Fruit fly (Drosophila melanogaster) whole organism, embryonic: Measurements from ENCODE around the gene CG6231.
A peak's percentile ranks its signal among the peaks of the same experiment; 100 is the strongest.

Experiments
- Abd-B ChIP-seq: fragments of 200-800 bp; sonication (Bioruptor generic); optimal IDR thresholded peaks from 2 replicates; lab custom pipeline; 2018; ENCODE audit warnings: missing biosample characterization, mild to moderate bottlenecking, missing genetic modification characterization, moderate library complexity
- Adf1 ChIP-seq: fragments of 200-800 bp; sonication (Bioruptor generic); IDR thresholded peaks from 2 replicates; pipeline ENCODE4 v1.3.6; 2022; ENCODE audit warnings: missing biosample characterization, missing genetic modification characterization
- CG12299 ChIP-seq: fragments of 200-800 bp; sonication (Bioruptor generic); optimal IDR thresholded peaks from 2 replicates; lab custom pipeline; 2018; ENCODE audit warnings: missing biosample characterization, mild to moderate bottlenecking, missing genetic modification characterization
- CG12942 ChIP-seq: fragments of 200-800 bp; sonication (Bioruptor generic); optimal IDR thresholded peaks from 3 replicates; lab custom pipeline; 2016; ENCODE audit warnings: missing biosample characterization, missing genetic modification characterization
- CG15479 ChIP-seq: fragments of 200-800 bp; sonication (Bioruptor generic); optimal IDR thresholded peaks from 3 replicates; lab custom pipeline; 2019; ENCODE audit warnings: missing biosample characterization, mild to moderate bottlenecking, missing genetic modification characterization, moderate library complexity
- CG15696 ChIP-seq: fragments of 200-800 bp; sonication (Bioruptor generic); optimal IDR thresholded peaks from 2 replicates; lab custom pipeline; 2019; ENCODE audit warnings: missing biosample characterization, mild to moderate bottlenecking, missing genetic modification characterization, moderate library complexity
- CG17385 ChIP-seq: fragments of 200-800 bp; sonication (Bioruptor generic); optimal IDR thresholded peaks from 3 replicates; lab custom pipeline; 2018; ENCODE audit warnings: missing biosample characterization, mild to moderate bottlenecking, missing genetic modification characterization
- CG17912 ChIP-seq: fragments of 200-800 bp; sonication (Bioruptor generic); optimal IDR thresholded peaks from 2 replicates; lab custom pipeline; 2018; ENCODE audit warnings: missing biosample characterization, mild to moderate bottlenecking, missing genetic modification characterization
- CG18262 ChIP-seq: fragments of 200-800 bp; optimal IDR thresholded peaks from 3 replicates; lab custom pipeline; 2019; ENCODE audit warnings: missing biosample characterization, mild to moderate bottlenecking, missing genetic modification characterization, moderate library complexity
- CG2116 ChIP-seq: fragments of 200-800 bp; sonication (Bioruptor generic); optimal IDR thresholded peaks from 3 replicates; lab custom pipeline; 2018; ENCODE audit warnings: missing biosample characterization, mild to moderate bottlenecking, missing genetic modification characterization
- CG2678 ChIP-seq: fragments of 200-800 bp; sonication (Bioruptor generic); optimal IDR thresholded peaks from 3 replicates; lab custom pipeline; 2019; ENCODE audit warnings: missing biosample characterization, mild to moderate bottlenecking, missing genetic modification characterization, moderate library complexity
- CG32772 ChIP-seq: fragments of 200-800 bp; sonication (Bioruptor generic); IDR thresholded peaks from 2 replicates; pipeline ENCODE4 v1.3.6; 2022; ENCODE audit warnings: missing biosample characterization, missing genetic modification characterization
- CG33557 ChIP-seq: fragments of 200-800 bp; sonication (Bioruptor generic); optimal IDR thresholded peaks from 2 replicates; lab custom pipeline; 2019; ENCODE audit warnings: missing biosample characterization, mild to moderate bottlenecking, missing genetic modification characterization, moderate library complexity
- CG34224 ChIP-seq: fragments of 200-800 bp; sonication (Bioruptor generic); IDR thresholded peaks from 3 replicates; pipeline ENCODE4 v1.3.6; 2022; ENCODE audit warnings: missing biosample characterization, missing genetic modification characterization; ENCODE audit not compliant: partially characterized antibody
- CG4282 ChIP-seq: fragments of 200-800 bp; sonication (Bioruptor generic); optimal IDR thresholded peaks from 2 replicates; lab custom pipeline; 2016; ENCODE audit warnings: missing biosample characterization, missing genetic modification characterization
- CG5180 ChIP-seq: fragments of 200-800 bp; sonication (Bioruptor generic); optimal IDR thresholded peaks from 3 replicates; lab custom pipeline; 2017; ENCODE audit warnings: missing biosample characterization, missing genetic modification characterization, mild to moderate bottlenecking, moderate library complexity, missing genetic modification reagents
- CG5245 ChIP-seq: fragments of 200-800 bp; sonication (Bioruptor generic); optimal IDR thresholded peaks from 3 replicates; lab custom pipeline; 2016; ENCODE audit warnings: missing biosample characterization, missing genetic modification characterization
- CG6175 ChIP-seq: fragments of 200-800 bp; sonication (Bioruptor generic); IDR thresholded peaks from 3 replicates; pipeline ENCODE4 v1.3.6; 2022; ENCODE audit warnings: missing biosample characterization, missing genetic modification characterization
- CG6689 ChIP-seq: fragments of 200-800 bp; sonication (Bioruptor generic); IDR thresholded peaks from 2 replicates; pipeline ENCODE4 v1.3.6; 2022; ENCODE audit warnings: missing biosample characterization, missing genetic modification characterization
- CG6765 ChIP-seq: fragments of 200-800 bp; sonication (Bioruptor generic); optimal IDR thresholded peaks from 3 replicates; lab custom pipeline; 2017; ENCODE audit warnings: missing biosample characterization, mild to moderate bottlenecking, missing genetic modification characterization
- CG7556 ChIP-seq: fragments of 200-800 bp; sonication (Bioruptor generic); optimal IDR thresholded peaks from 2 replicates; lab custom pipeline; 2017; ENCODE audit warnings: missing biosample characterization, mild to moderate bottlenecking, missing genetic modification characterization
- CG7987 ChIP-seq: fragments of 200-800 bp; sonication (Bioruptor generic); optimal IDR thresholded peaks from 2 replicates; lab custom pipeline; 2018; ENCODE audit warnings: missing biosample characterization, mild to moderate bottlenecking, missing genetic modification characterization, moderate library complexity
- CG8944 ChIP-seq: fragments of 200-800 bp; sonication (Bioruptor generic); optimal IDR thresholded peaks from 3 replicates; lab custom pipeline; 2016; ENCODE audit warnings: missing biosample characterization, missing genetic modification characterization
- Ets97D ChIP-seq: fragments of 200-800 bp; sonication (Bioruptor generic); optimal IDR thresholded peaks from 3 replicates; lab custom pipeline; 2016; ENCODE audit warnings: missing biosample characterization, missing genetic modification characterization
- Fer1 ChIP-seq: fragments of 200-800 bp; sonication (Bioruptor generic); optimal IDR thresholded peaks from 2 replicates; lab custom pipeline; 2017; ENCODE audit warnings: missing biosample characterization, mild to moderate bottlenecking, missing genetic modification characterization
- GATAe ChIP-seq: fragments of 200-800 bp; sonication (Bioruptor generic); conservative IDR thresholded peaks from 2 replicates; pipeline ENCODE4 v1.3.6; 2022; ENCODE audit warnings: missing biosample characterization, missing genetic modification characterization
- Hey ChIP-seq: fragments of 200-800 bp; sonication (Bioruptor generic); optimal IDR thresholded peaks from 3 replicates; lab custom pipeline; 2018; ENCODE audit warnings: missing biosample characterization, mild to moderate bottlenecking, missing genetic modification characterization
- Hmr ChIP-seq: fragments of 200-800 bp; sonication (Bioruptor generic); optimal IDR thresholded peaks from 3 replicates; lab custom pipeline; 2017; ENCODE audit warnings: mild to moderate bottlenecking, missing biosample characterization, missing genetic modification reagents, missing genetic modification characterization
- Kr ChIP-seq: fragments of 200-800 bp; sonication (Bioruptor generic); optimal IDR thresholded peaks from 2 replicates; lab custom pipeline; 2017; ENCODE audit warnings: missing biosample characterization, mild to moderate bottlenecking, missing genetic modification characterization
- Scr ChIP-seq: fragments of 200-800 bp; sonication (Bioruptor generic); IDR thresholded peaks from 2 replicates; pipeline ENCODE4 v1.3.6; 2022; ENCODE audit warnings: missing biosample characterization, missing genetic modification characterization; ENCODE audit not compliant: partially characterized antibody
- Sox100B ChIP-seq: fragments of 200-800 bp; sonication (Bioruptor generic); optimal IDR thresholded peaks from 3 replicates; lab custom pipeline; 2018; ENCODE audit warnings: missing biosample characterization, mild to moderate bottlenecking, missing genetic modification characterization
- Usf ChIP-seq: fragments of 200-800 bp; sonication (Bioruptor generic); optimal IDR thresholded peaks from 2 replicates; lab custom pipeline; 2017; ENCODE audit warnings: missing genotype, missing biosample characterization, missing genetic modification characterization
- ap ChIP-seq: fragments of 200-800 bp; sonication (Bioruptor generic); IDR thresholded peaks from 2 replicates; pipeline ENCODE4 v1.3.6; 2022; ENCODE audit warnings: missing biosample characterization, missing genetic modification characterization
- esg ChIP-seq: fragments of 200-800 bp; sonication (Bioruptor generic); conservative IDR thresholded peaks from 2 replicates; pipeline ENCODE4 v1.3.6; 2022; ENCODE audit warnings: missing biosample characterization, missing genetic modification characterization
- fd96Cb ChIP-seq: fragments of 200-800 bp; sonication (Bioruptor generic); optimal IDR thresholded peaks from 2 replicates; lab custom pipeline; 2018; ENCODE audit warnings: missing biosample characterization, mild to moderate bottlenecking, missing genetic modification characterization, moderate library complexity
- gsb-n ChIP-seq: fragments of 200-800 bp; sonication (Bioruptor generic); optimal IDR thresholded peaks from 3 replicates; lab custom pipeline; 2018; ENCODE audit warnings: missing biosample characterization, mild to moderate bottlenecking, missing genetic modification characterization
- knrl ChIP-seq: fragments of 200-800 bp; sonication (Bioruptor generic); IDR thresholded peaks from 3 replicates; pipeline ENCODE4 v1.3.6; 2022; ENCODE audit warnings: missing biosample characterization, missing genetic modification characterization; ENCODE audit not compliant: partially characterized antibody
- mld ChIP-seq: fragments of 200-800 bp; sonication (Bioruptor generic); IDR thresholded peaks from 3 replicates; pipeline ENCODE4 v1.3.6; 2022; ENCODE audit warnings: missing biosample characterization, missing genetic modification characterization; ENCODE audit not compliant: partially characterized antibody
- peb ChIP-seq: fragments of 200-800 bp; sonication (Bioruptor generic); IDR thresholded peaks from 2 replicates; pipeline ENCODE4 v1.3.6; 2022; ENCODE audit warnings: missing biosample characterization, missing genetic modification characterization
- schlank ChIP-seq: fragments of 200-800 bp; sonication (Bioruptor generic); optimal IDR thresholded peaks from 2 replicates; lab custom pipeline; 2018; ENCODE audit warnings: missing biosample characterization, mild to moderate bottlenecking, missing genetic modification characterization
- sens-2 ChIP-seq: fragments of 200-800 bp; sonication (Bioruptor generic); IDR thresholded peaks from 2 replicates; pipeline ENCODE4 v1.3.6; 2022; ENCODE audit warnings: missing biosample characterization, missing genetic modification characterization
- stwl ChIP-seq: fragments of 200-800 bp; sonication (Bioruptor generic); optimal IDR thresholded peaks from 3 replicates; lab custom pipeline; 2018; ENCODE audit warnings: missing biosample characterization, mild to moderate bottlenecking, missing genetic modification characterization, moderate library complexity
- tna ChIP-seq: fragments of 200-800 bp; sonication (Bioruptor generic); IDR thresholded peaks from 2 replicates; pipeline ENCODE4 v1.3.6; 2022; ENCODE audit warnings: missing biosample characterization, missing genetic modification characterization; ENCODE audit not compliant: partially characterized antibody
- tx ChIP-seq: fragments of 200-800 bp; sonication (Bioruptor generic); optimal IDR thresholded peaks from 2 replicates; lab custom pipeline; 2016; ENCODE audit warnings: missing biosample characterization, missing genetic modification characterization
- usp ChIP-seq: fragments of >200 bp; optimal IDR thresholded peaks from 2 replicates; lab custom pipeline; 2017; ENCODE audit warnings: missing biosample characterization, missing genetic modification characterization
- yki ChIP-seq: fragments of >200 bp; optimal IDR thresholded peaks from 3 replicates; lab custom pipeline; 2018
- zen2 ChIP-seq: fragments of 200-800 bp; sonication (Bioruptor generic); IDR thresholded peaks from 3 replicates; pipeline ENCODE4 v1.3.6; 2022; ENCODE audit warnings: missing biosample characterization, missing genetic modification characterization; ENCODE audit not compliant: partially characterized antibody
- zfh1 ChIP-seq: fragments of 200-800 bp; sonication (Bioruptor generic); IDR thresholded peaks from 3 replicates; pipeline ENCODE4 v1.3.6; 2022; ENCODE audit warnings: missing biosample characterization, missing genetic modification characterization

CG6231 gene

DNA sequence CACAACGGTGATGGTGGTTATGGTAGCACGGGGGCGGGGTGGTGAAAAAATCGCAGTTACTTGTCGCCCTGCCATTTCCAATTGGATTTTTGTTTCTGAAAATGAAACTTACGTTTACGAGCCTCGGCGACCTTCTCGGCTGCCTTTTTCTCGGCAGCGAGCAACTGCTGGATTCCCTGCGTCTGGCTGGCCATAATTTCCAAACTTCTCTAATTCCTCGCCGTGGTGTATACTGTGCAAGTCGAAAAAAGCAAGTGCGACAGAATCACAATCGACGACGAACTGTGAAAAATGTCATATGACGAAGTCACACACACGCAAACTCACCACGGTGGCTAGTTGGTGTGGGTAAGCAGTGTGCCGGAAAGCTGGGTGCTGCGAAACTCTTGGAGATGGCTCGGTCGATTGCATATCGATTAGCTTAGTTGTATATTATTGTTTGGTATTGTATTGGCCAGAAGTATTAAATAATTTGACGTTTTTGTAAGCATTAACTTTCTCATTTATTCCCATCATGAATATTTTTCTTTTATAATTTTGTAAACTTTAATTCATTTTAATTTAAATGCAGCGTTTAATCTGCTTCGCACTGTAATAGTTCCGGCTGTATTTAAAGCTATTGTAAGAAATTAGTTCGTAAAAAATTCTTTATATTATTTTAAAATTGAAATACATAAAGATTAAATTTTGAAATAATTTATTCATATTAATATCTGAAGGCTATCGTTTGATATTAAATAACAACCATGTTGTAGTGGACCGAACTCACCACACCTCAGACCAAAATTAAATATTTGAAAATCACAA, 11.8 kb upstream of the CG6231 start, which contains the start of gene Vha13 (continued):
- TF ChIP-seq Sox100B (GFP tag; lab: Kevin White, UChicago) (no peak), gsb-n (tag; lab: Kevin White, UChicago) (no peak), CG12299 (tag; lab: Kevin White, UChicago) (peak; percentile 29), CG15479 (GFP tag; lab: Kevin White, UChicago) (no peak), CG15696 (peak; percentile 19), CG5180 (GFP tag; lab: Kevin White, UChicago) (no peak), peb (GFP tag; lab: Robert Waterston, UW) (peak; percentile 36; the same call in 1 of the 2 replicates), CG2116 (GFP tag; lab: Kevin White, UChicago) (peak; percentile 71), CG17385 (GFP tag; lab: Kevin White, UChicago) (peak; percentile 37), CG7556 (peak; percentile 34), CG6689 (GFP tag; lab: Robert Waterston, UW) (no peak), Abd-B (GFP tag; lab: Kevin White, UChicago) (no peak), zen2 (GFP tag; lab: Robert Waterston, UW) (0 out of 3 replicates have a peak, but pooled peaks have one; percentile 3), CG6765 (GFP tag; lab: Kevin White, UChicago) (peak; percentile 52), Fer1 (GFP tag; lab: Kevin White, UChicago) (peak; percentile 80), CG18262 (tag; lab: Kevin White, UChicago) (peak; percentile 22), tx (GFP tag; lab: Kevin White, UChicago) (no peak), CG32772 (peak; percentile 41; the same call in 1 of the 2 replicates), CG7987 (GFP tag; lab: Kevin White, UChicago) (peak; percentile 57), Adf1 (GFP tag; lab: Robert Waterston, UW) (no peak; the same call in 1 of the 2 replicates), CG8944 (GFP tag; lab: Kevin White, UChicago) (peak; percentile 53), mld (GFP tag; lab: Robert Waterston, UW) (peak; percentile 48; the same call in 1 of the 3 replicates), fd96Cb (tag; lab: Kevin White, UChicago) (no peak), CG33557 (GFP tag; lab: Kevin White, UChicago) (no peak), knrl (GFP tag; lab: Robert Waterston, UW) (peak; percentile 52), schlank (tag; lab: Kevin White, UChicago) (peak; percentile 12), zfh1 (GFP tag; lab: Robert Waterston, UW) (no peak; the same call in 2 of the 3 replicates), usp (no peak), CG6175 (GFP tag; lab: Robert Waterston, UW) (no peak), CG34224 (GFP tag; lab: Robert Waterston, UW) (peak; percentile 36; the same call in 1 of the 3 replicates), Hey (no peak), Usf (peak; percentile 33), Kr (no peak), CG5245 (GFP tag; lab: Kevin White, UChicago) (peak; percentile 14), stwl (tag; lab: Kevin White, UChicago) (peak; percentile 66), Ets97D (GFP tag; lab: Kevin White, UChicago) (peak; percentile 22), esg (GFP tag; lab: Robert Waterston, UW) (peak; percentile 34; the same call in 1 of the 2 replicates), yki (lab: Kevin White, UChicago) (no peak), CG17912 (no peak), ap (GFP tag; lab: Robert Waterston, UW) (no peak), tna (peak; percentile 18; the same call in 1 of the 2 replicates), sens-2 (GFP tag; lab: Robert Waterston, UW) (0 out of 2 replicates have a peak, but pooled peaks have one; percentile 7), Scr (GFP tag; lab: Robert Waterston, UW) (no peak), Hmr (GFP tag; lab: Kevin White, UChicago) (peak; percentile 47), CG2678 (tag; lab: Kevin White, UChicago) (no peak), GATAe (GFP tag; lab: Robert Waterston, UW) (no peak), CG12942 (GFP tag; lab: Kevin White, UChicago) (no peak), CG4282 (GFP tag; lab: Kevin White, UChicago) (no peak)
